Fruit fly (Drosophila melanogaster) whole organism, embryonic: ENCODE measurements around the gene Gbs-70E.

Experiments used
- ATbp ChIP-seq: fragments of 200-800 bp; sonication (Bioruptor generic); optimal IDR thresholded peaks from 2 replicates; lab custom pipeline; 2017; ENCODE audit warnings: missing biosample characterization, mild to moderate bottlenecking, missing genetic modification characterization, missing genetic modification reagents
- Bteb2 ChIP-seq: fragments of 200-800 bp; sonication (Bioruptor generic); optimal IDR thresholded peaks from 2 replicates; lab custom pipeline; 2016; ENCODE audit warnings: missing biosample characterization, missing genetic modification characterization
- CG10321 ChIP-seq: fragments of 200-800 bp; sonication (Bioruptor generic); IDR thresholded peaks from 2 replicates; pipeline ENCODE4 v1.3.6; 2022; ENCODE audit warnings: missing biosample characterization, missing genetic modification characterization
- CG12219 ChIP-seq: fragments of 200-800 bp; sonication (Bioruptor generic); optimal IDR thresholded peaks from 3 replicates; lab custom pipeline; 2018; ENCODE audit warnings: missing biosample characterization, mild to moderate bottlenecking, missing genetic modification characterization
- CG1233 ChIP-seq: fragments of 200-800 bp; sonication (Bioruptor generic); optimal IDR thresholded peaks from 4 replicates; lab custom pipeline; 2018; ENCODE audit warnings: missing biosample characterization, mild to moderate bottlenecking, missing genetic modification characterization
- CG12769 ChIP-seq: fragments of 200-800 bp; sonication (Bioruptor generic); optimal IDR thresholded peaks from 2 replicates; lab custom pipeline; 2019; ENCODE audit warnings: missing biosample characterization, mild to moderate bottlenecking, missing genetic modification characterization, moderate library complexity
- CG13123 ChIP-seq: fragments of 200-800 bp; sonication (Bioruptor generic); optimal IDR thresholded peaks from 2 replicates; lab custom pipeline; 2016; ENCODE audit warnings: missing biosample characterization, missing genetic modification characterization
- CG14014 ChIP-seq: fragments of 200-800 bp; sonication (Bioruptor generic); IDR thresholded peaks from 2 replicates; pipeline ENCODE4 v1.3.6; 2022; ENCODE audit warnings: missing biosample characterization, missing genetic modification characterization
- CG15514 ChIP-seq: fragments of 200-800 bp; sonication (Bioruptor generic); optimal IDR thresholded peaks from 3 replicates; lab custom pipeline; 2017; ENCODE audit warnings: missing biosample characterization, missing genetic modification characterization, mild to moderate bottlenecking, moderate library complexity, missing genetic modification reagents
- CG15696 ChIP-seq: fragments of 200-800 bp; sonication (Bioruptor generic); optimal IDR thresholded peaks from 2 replicates; lab custom pipeline; 2019; ENCODE audit warnings: missing biosample characterization, mild to moderate bottlenecking, missing genetic modification characterization, moderate library complexity
- CG17568 ChIP-seq: fragments of 200-800 bp; sonication (Bioruptor generic); optimal IDR thresholded peaks from 2 replicates; lab custom pipeline; 2018; ENCODE audit warnings: missing biosample characterization, mild to moderate bottlenecking, missing genetic modification characterization, moderate library complexity
- CG17829 ChIP-seq: fragments of 200-800 bp; optimal IDR thresholded peaks from 2 replicates; lab custom pipeline; 2019; ENCODE audit warnings: missing biosample characterization, mild to moderate bottlenecking, missing genetic modification characterization, moderate library complexity
- CG2199 ChIP-seq: fragments of 200-800 bp; sonication (Bioruptor generic); IDR thresholded peaks from 3 replicates; pipeline ENCODE4 v1.3.6; 2022; ENCODE audit warnings: missing biosample characterization, missing genetic modification characterization
- CG30403 ChIP-seq: fragments of 200-800 bp; sonication (Bioruptor generic); optimal IDR thresholded peaks from 3 replicates; lab custom pipeline; 2016; ENCODE audit warnings: missing biosample characterization, missing genetic modification characterization
- CG5245 ChIP-seq: fragments of 200-800 bp; sonication (Bioruptor generic); optimal IDR thresholded peaks from 3 replicates; lab custom pipeline; 2016; ENCODE audit warnings: missing biosample characterization, missing genetic modification characterization
- CoRest ChIP-seq: fragments of 200-800 bp; sonication (Bioruptor generic); optimal IDR thresholded peaks from 3 replicates; lab custom pipeline; 2018; ENCODE audit warnings: missing biosample characterization, mild to moderate bottlenecking, missing genetic modification characterization, moderate library complexity
- Deaf1 ChIP-seq: fragments of 200-800 bp; optimal IDR thresholded peaks from 3 replicates; lab custom pipeline; 2019; ENCODE audit warnings: missing biosample characterization, mild to moderate bottlenecking, missing genetic modification characterization, moderate library complexity
- GATAe ChIP-seq: fragments of 200-800 bp; sonication (Bioruptor generic); conservative IDR thresholded peaks from 2 replicates; pipeline ENCODE4 v1.3.6; 2022; ENCODE audit warnings: missing biosample characterization, missing genetic modification characterization
- Gug ChIP-seq: fragments of 200-800 bp; sonication (Bioruptor generic); IDR thresholded peaks from 4 replicates; pipeline ENCODE4 v1.3.6; 2022; ENCODE audit warnings: missing biosample characterization, missing genetic modification characterization
- HHEX ChIP-seq: fragments of 200-800 bp; sonication (Bioruptor generic); optimal IDR thresholded peaks from 3 replicates; lab custom pipeline; 2017; ENCODE audit warnings: missing biosample characterization, mild to moderate bottlenecking, missing genetic modification characterization, missing genetic modification reagents
- HmgD ChIP-seq: fragments of 200-800 bp; sonication (Bioruptor generic); optimal IDR thresholded peaks from 3 replicates; lab custom pipeline; 2016; ENCODE audit warnings: missing biosample characterization, missing genetic modification characterization
- Hr3 ChIP-seq: fragments of 200-800 bp; sonication (Bioruptor generic); optimal IDR thresholded peaks from 3 replicates; lab custom pipeline; 2016; ENCODE audit warnings: missing biosample characterization, missing genetic modification characterization
- Jarid2 ChIP-seq: fragments of 200-800 bp; sonication (Bioruptor generic); optimal IDR thresholded peaks from 3 replicates; lab custom pipeline; 2017; ENCODE audit warnings: mild to moderate bottlenecking, missing biosample characterization, missing genetic modification reagents, missing genetic modification characterization
- NC2α ChIP-seq: fragments of 200-800 bp; sonication (Bioruptor generic); optimal IDR thresholded peaks from 2 replicates; lab custom pipeline; 2016; ENCODE audit warnings: missing biosample characterization, missing genetic modification characterization
- Nf-YA ChIP-seq: fragments of 200-800 bp; sonication (Bioruptor generic); IDR thresholded peaks from 2 replicates; pipeline ENCODE4 v1.3.6; 2022; ENCODE audit warnings: missing biosample characterization, missing genetic modification characterization
- Nf-YC ChIP-seq: fragments of 200-800 bp; optimal IDR thresholded peaks from 3 replicates; lab custom pipeline; 2019; ENCODE audit warnings: missing biosample characterization, mild to moderate bottlenecking, missing genetic modification characterization, moderate library complexity
- Opbp ChIP-seq: fragments of 200-800 bp; sonication (Bioruptor generic); IDR thresholded peaks from 3 replicates; pipeline ENCODE4 v1.3.6; 2022; ENCODE audit warnings: missing biosample characterization, missing genetic modification characterization; ENCODE audit not compliant: partially characterized antibody
- Ravus ChIP-seq: fragments of 200-800 bp; sonication (Bioruptor generic); IDR thresholded peaks from 2 replicates; pipeline ENCODE4 v1.3.6; 2022; ENCODE audit warnings: missing biosample characterization, missing genetic modification characterization
- TFAM ChIP-seq: fragments of 200-800 bp; sonication (Bioruptor generic); optimal IDR thresholded peaks from 2 replicates; lab custom pipeline; 2017; ENCODE audit warnings: missing biosample characterization, missing genetic modification characterization, inconsistent platforms
- abd-A ChIP-seq: fragments of 200-800 bp; sonication (Bioruptor generic); optimal IDR thresholded peaks from 3 replicates; lab custom pipeline; 2019; ENCODE audit warnings: missing biosample characterization, mild to moderate bottlenecking, missing genetic modification characterization, moderate library complexity
- amos ChIP-seq: fragments of 200-800 bp; sonication (Bioruptor generic); IDR thresholded peaks from 2 replicates; pipeline ENCODE4 v1.3.6; 2022; ENCODE audit warnings: missing biosample characterization, missing genetic modification characterization; ENCODE audit not compliant: partially characterized antibody
- ato ChIP-seq: fragments of 200-800 bp; sonication (Bioruptor generic); IDR thresholded peaks from 2 replicates; pipeline ENCODE4 v1.3.6; 2022; ENCODE audit warnings: missing biosample characterization, missing genetic modification characterization; ENCODE audit not compliant: partially characterized antibody
- cg ChIP-seq: fragments of 200-800 bp; sonication (Bioruptor generic); optimal IDR thresholded peaks from 3 replicates; lab custom pipeline; 2019; ENCODE audit warnings: missing biosample characterization, mild to moderate bottlenecking, missing genetic modification characterization, moderate library complexity
- chm ChIP-seq: fragments of 200-800 bp; sonication (Bioruptor generic); IDR thresholded peaks from 2 replicates; pipeline ENCODE4 v1.3.6; 2022; ENCODE audit warnings: missing biosample characterization, missing genetic modification characterization
- ems ChIP-seq: fragments of 200-800 bp; sonication (Bioruptor generic); optimal IDR thresholded peaks from 3 replicates; lab custom pipeline; 2016; ENCODE audit warnings: missing biosample characterization, missing genetic modification characterization
- ewg ChIP-seq: fragments of 200-800 bp; sonication (Bioruptor generic); optimal IDR thresholded peaks from 3 replicates; lab custom pipeline; 2017; ENCODE audit warnings: mild to moderate bottlenecking, missing biosample characterization, missing genetic modification reagents, missing genetic modification characterization
- hkb ChIP-seq, 2 experiments: fragments of 200-800 bp in 1 of 2; fragments of >200 bp in 1 of 2; sonication (Bioruptor generic) in 1 of 2; IDR thresholded peaks in 1 of 2; optimal IDR thresholded peaks in 1 of 2; 2 replicates each; pipeline versions ENCODE4 v1.3.6 to Lab custom; 2017 to 2022; ENCODE audit warnings: missing biosample characterization in 1 of 2, missing genetic modification characterization in 1 of 2
- inv ChIP-seq: fragments of 200-800 bp; sonication (Bioruptor generic); IDR thresholded peaks from 2 replicates; pipeline ENCODE4 v1.3.6; 2022; ENCODE audit warnings: missing biosample characterization, missing genetic modification characterization; ENCODE audit not compliant: partially characterized antibody
- jigr1 ChIP-seq: fragments of 200-800 bp; sonication (Bioruptor generic); IDR thresholded peaks from 3 replicates; pipeline ENCODE4 v1.3.6; 2022; ENCODE audit warnings: missing biosample characterization, missing genetic modification characterization
- kni ChIP-seq: fragments of 200-800 bp; sonication (Bioruptor generic); optimal IDR thresholded peaks from 3 replicates; lab custom pipeline; 2017; ENCODE audit warnings: mild to moderate bottlenecking, missing biosample characterization, missing genetic modification reagents, missing genetic modification characterization
- knrl ChIP-seq: fragments of 200-800 bp; sonication (Bioruptor generic); IDR thresholded peaks from 3 replicates; pipeline ENCODE4 v1.3.6; 2022; ENCODE audit warnings: missing biosample characterization, missing genetic modification characterization; ENCODE audit not compliant: partially characterized antibody
- mirr ChIP-seq: fragments of 200-800 bp; sonication (Bioruptor generic); optimal IDR thresholded peaks from 3 replicates; lab custom pipeline; 2018; ENCODE audit warnings: missing biosample characterization, mild to moderate bottlenecking, missing genetic modification characterization
- pfk ChIP-seq: fragments of 200-800 bp; sonication (Bioruptor generic); optimal IDR thresholded peaks from 2 replicates; lab custom pipeline; 2018; ENCODE audit warnings: missing biosample characterization, mild to moderate bottlenecking, missing genetic modification characterization, moderate library complexity
- rib ChIP-seq: fragments of 200-800 bp; sonication (Bioruptor generic); IDR thresholded peaks from 2 replicates; pipeline ENCODE4 v1.3.6; 2022; ENCODE audit warnings: missing biosample characterization, missing genetic modification characterization
- run ChIP-seq: fragments of 200-800 bp; sonication (Bioruptor generic); optimal IDR thresholded peaks from 3 replicates; lab custom pipeline; 2018; ENCODE audit warnings: missing biosample characterization, mild to moderate bottlenecking, missing genetic modification characterization
- sd ChIP-seq: fragments of 200-800 bp; sonication (Bioruptor generic); optimal IDR thresholded peaks from 3 replicates; lab custom pipeline; 2018; ENCODE audit warnings: missing biosample characterization, mild to moderate bottlenecking, missing genetic modification characterization, moderate library complexity
- sens-2 ChIP-seq: fragments of 200-800 bp; sonication (Bioruptor generic); IDR thresholded peaks from 2 replicates; pipeline ENCODE4 v1.3.6; 2022; ENCODE audit warnings: missing biosample characterization, missing genetic modification characterization
- sima ChIP-seq: fragments of 200-800 bp; sonication (Bioruptor generic); optimal IDR thresholded peaks from 2 replicates; lab custom pipeline; 2016; ENCODE audit warnings: missing biosample characterization, missing genetic modification characterization
- z ChIP-seq: fragments of 200-800 bp; sonication (Bioruptor generic); IDR thresholded peaks from 3 replicates; pipeline ENCODE4 v1.3.6; 2022; ENCODE audit warnings: missing biosample characterization, missing genetic modification characterization

Gene Gbs-70E

DNA sequence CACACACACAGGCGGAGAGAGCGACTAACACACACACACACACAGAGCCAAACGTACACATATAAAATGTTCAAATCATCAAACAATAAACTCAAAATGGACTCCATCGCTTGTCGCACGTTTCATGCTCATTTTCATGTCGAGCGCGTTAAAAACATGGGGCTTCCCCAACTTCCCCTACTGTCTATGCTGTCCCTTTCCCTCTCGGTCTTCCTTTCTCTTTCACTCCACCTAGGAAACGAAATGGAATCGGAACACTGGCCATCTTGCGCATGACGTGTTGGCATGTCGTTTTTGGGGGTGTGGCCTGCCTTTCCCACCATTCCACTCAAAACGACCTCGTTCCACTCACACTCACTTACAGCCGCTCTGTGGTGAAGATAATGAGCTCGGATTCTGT lies 28.1 kb upstream of the Gbs-70E start:
- peak; percentile 17 for TF ChIP-seq mirr (GFP tag; lab: Kevin White, UChicago)
- TF ChIP-seq TFAM (GFP tag; lab: Kevin White, UChicago): no peak
- no peak for TF ChIP-seq CG1233 (GFP tag; lab: Kevin White, UChicago)
- peak; percentile 82 for TF ChIP-seq cg (GFP tag; lab: Kevin White, UChicago)
- 0 out of 2 replicates have a peak, but pooled peaks have one; percentile 31 for TF ChIP-seq Nf-YA (GFP tag; lab: Robert Waterston, UW)
- peak; percentile 89 for TF ChIP-seq CG10321 (GFP tag; lab: Robert Waterston, UW)
- TF ChIP-seq Ravus (GFP tag; lab: Robert Waterston, UW): no peak
- no peak for TF ChIP-seq CG15514 (GFP tag; lab: Kevin White, UChicago)
- peak; percentile 60 for TF ChIP-seq CoRest (tag; lab: Kevin White, UChicago)
- no peak for TF ChIP-seq sima (GFP tag; lab: Kevin White, UChicago)
- TF ChIP-seq knrl: 0 out of 3 replicates have a peak, but pooled peaks have one; percentile 24
- TF ChIP-seq pfk (GFP tag; lab: Kevin White, UChicago): peak; percentile 100
- TF ChIP-seq jigr1 (GFP tag; lab: Robert Waterston, UW): no peak
- no peak for TF ChIP-seq run (tag; lab: Kevin White, UChicago)
- no peak for TF ChIP-seq CG30403 (GFP tag; lab: Kevin White, UChicago)
- TF ChIP-seq CG13123 (GFP tag; lab: Kevin White, UChicago): no peak
- TF ChIP-seq ems: no peak
- no peak for TF ChIP-seq hkb (optimal IDR thresholded peaks at IDR 0.05; lab: Kevin White, UChicago)
- TF ChIP-seq hkb (GFP tag; IDR thresholded peaks at IDR 0.05; lab: Robert Waterston, UW): peak; percentile 45; the same call in 1 of the 2 replicates
- TF ChIP-seq sens-2: no peak
- no peak for TF ChIP-seq Bteb2 (GFP tag; lab: Kevin White, UChicago)
- peak; percentile 99 for TF ChIP-seq z (GFP tag; lab: Robert Waterston, UW)
- TF ChIP-seq GATAe (GFP tag; lab: Robert Waterston, UW): no peak
- TF ChIP-seq CG12769 (tag; lab: Kevin White, UChicago): no peak
- no peak for TF ChIP-seq CG17568 (GFP tag; lab: Kevin White, UChicago)
- peak; percentile 94 for TF ChIP-seq ewg
- peak; percentile 35; the same call in 1 of the 2 replicates for TF ChIP-seq ato (GFP tag; lab: Robert Waterston, UW)
- peak; percentile 76 for TF ChIP-seq abd-A (tag; lab: Kevin White, UChicago)
- TF ChIP-seq HmgD: peak; percentile 8
- no peak for TF ChIP-seq CG5245 (GFP tag; lab: Kevin White, UChicago)
- no peak for TF ChIP-seq Hr3 (GFP tag; lab: Kevin White, UChicago)
- peak; percentile 60; the same call in 1 of the 3 replicates for TF ChIP-seq Opbp (GFP tag; lab: Robert Waterston, UW)
- peak; percentile 45; the same call in 1 of the 2 replicates for TF ChIP-seq amos (GFP tag; lab: Robert Waterston, UW)
- TF ChIP-seq CG14014 (GFP tag; lab: Robert Waterston, UW): no peak
- TF ChIP-seq Deaf1: peak; percentile 39
- no peak for TF ChIP-seq inv
- peak; percentile 11 for TF ChIP-seq kni
- peak; percentile 81 for TF ChIP-seq sd (tag; lab: Kevin White, UChicago)
- TF ChIP-seq NC2α (GFP tag; lab: Kevin White, UChicago): no peak
- TF ChIP-seq CG2199 (GFP tag; lab: Robert Waterston, UW): peak; percentile 78; the same call in 2 of the 3 replicates
- peak; percentile 56; the same call in 1 of the 2 replicates for TF ChIP-seq chm (GFP tag; lab: Robert Waterston, UW)
- TF ChIP-seq Jarid2 (GFP tag; lab: Kevin White, UChicago): peak; percentile 75
- no peak for TF ChIP-seq HHEX (GFP tag; lab: Kevin White, UChicago)
- peak; percentile 96 for TF ChIP-seq Nf-YC (tag; lab: Kevin White, UChicago)
- TF ChIP-seq CG17829 (tag; lab: Kevin White, UChicago): peak; percentile 19
- no peak for TF ChIP-seq Gug (GFP tag; lab: Robert Waterston, UW)
- no peak for TF ChIP-seq ATbp (GFP tag; lab: Kevin White, UChicago)
- TF ChIP-seq CG15696 (tag; lab: Kevin White, UChicago): no peak
- TF ChIP-seq CG12219: no peak
- TF ChIP-seq rib (GFP tag; lab: Robert Waterston, UW): no peak
